Worm (Caenorhabditis elegans) whole organism, L2 larva: Measurements from ENCODE around the gene Y61A9LA.4.
A peak's percentile ranks its signal among the peaks of the same experiment; 100 is the strongest.
"Not testable (repeated sequence)": the region's sequence is repeated elsewhere in the genome, so short reads cannot be mapped to it uniquely, and the experiment has no call there.

Experiments used
- F13H6.1 ChIP-seq: sonication (generic microtip); optimal IDR thresholded peaks from 2 replicates; lab custom pipeline; 2016; ENCODE audit warnings: missing genetic modification characterization, missing compliant biosample characterization
- R02D3.7 ChIP-seq: fragments of 150-350 bp; optimal IDR thresholded peaks from 2 replicates; lab custom pipeline; 2014; ENCODE audit warnings: missing biosample characterization, missing genetic modification characterization
- Y55F3AM.14 ChIP-seq: fragments of 200-800 bp; sonication (Bioruptor generic); optimal IDR thresholded peaks from 2 replicates; lab custom pipeline; 2018; ENCODE audit warnings: mild to moderate bottlenecking, missing genetic modification characterization, missing compliant biosample characterization
- ZK546.5 ChIP-seq: sonication (generic microtip); optimal IDR thresholded peaks from 2 replicates; lab custom pipeline; 2017; ENCODE audit warnings: missing biosample characterization, missing genetic modification characterization
- ama-1 ChIP-seq: fragments of 150-350 bp; optimal IDR thresholded peaks from 2 replicates; lab custom pipeline; 2018; ENCODE audit warnings: inconsistent platforms
- blmp-1 ChIP-seq: sonication (generic microtip); optimal IDR thresholded peaks from 2 replicates; lab custom pipeline; 2017; ENCODE audit warnings: missing genetic modification characterization, mild to moderate bottlenecking, missing compliant biosample characterization, antibody characterized with exemption, moderate library complexity; ENCODE audit not compliant: insufficient read depth
- dmd-4 ChIP-seq: sonication (generic microtip); optimal IDR thresholded peaks from 2 replicates; lab custom pipeline; 2017; ENCODE audit warnings: missing biosample characterization, missing genetic modification characterization
- egl-27 ChIP-seq: sonication (generic microtip); optimal IDR thresholded peaks from 3 replicates; lab custom pipeline; 2017; ENCODE audit warnings: missing biosample characterization, missing genetic modification reagents, missing genetic modification characterization
- elt-3 ChIP-seq: sonication (generic microtip); optimal IDR thresholded peaks from 2 replicates; lab custom pipeline; 2017; ENCODE audit warnings: missing biosample characterization, missing genetic modification characterization
- fos-1 ChIP-seq: fragments of 150-350 bp; optimal IDR thresholded peaks from 2 replicates; lab custom pipeline; 2014; ENCODE audit warnings: missing biosample characterization, missing genetic modification characterization
- lin-13 ChIP-seq: fragments of 150-350 bp; optimal IDR thresholded peaks from 2 replicates; lab custom pipeline; 2014; ENCODE audit warnings: missing biosample characterization, missing genetic modification reagents, missing genetic modification characterization
- lin-39 ChIP-seq: fragments of 150-350 bp; optimal IDR thresholded peaks from 2 replicates; lab custom pipeline; 2014; ENCODE audit warnings: missing biosample characterization, missing genetic modification reagents, missing genetic modification characterization
- lsy-2 ChIP-seq, 2 experiments: fragments of 150-350 bp in 1 of 2; sonication (generic microtip) in 1 of 2; optimal IDR thresholded peaks; 2 replicates each; lab custom pipeline; 2014 to 2017; ENCODE audit warnings: missing biosample characterization in 2 of 2, missing genetic modification characterization in 2 of 2
- nhr-10 ChIP-seq: sonication (generic microtip); optimal IDR thresholded peaks from 2 replicates; lab custom pipeline; 2017; ENCODE audit warnings: missing biosample characterization, missing genetic modification characterization
- nhr-12 ChIP-seq: fragments of 150-350 bp; optimal IDR thresholded peaks from 2 replicates; lab custom pipeline; 2014; ENCODE audit warnings: missing biosample characterization, missing genetic modification characterization
- nhr-129 ChIP-seq: fragments of 150-350 bp; optimal IDR thresholded peaks from 2 replicates; lab custom pipeline; 2014; ENCODE audit warnings: missing biosample characterization, missing genetic modification characterization
- nhr-21 ChIP-seq: fragments of 150-350 bp; optimal IDR thresholded peaks from 2 replicates; lab custom pipeline; 2014; ENCODE audit warnings: missing biosample characterization, missing genetic modification characterization
- nhr-23 ChIP-seq: fragments of 150-350 bp; optimal IDR thresholded peaks from 2 replicates; lab custom pipeline; 2014; ENCODE audit warnings: missing biosample characterization, missing genetic modification reagents, missing genetic modification characterization
- nhr-237 ChIP-seq: fragments of 150-350 bp; optimal IDR thresholded peaks from 2 replicates; lab custom pipeline; 2014; ENCODE audit warnings: missing biosample characterization, missing genetic modification characterization
- nhr-25 ChIP-seq: fragments of 150-350 bp; sonication (generic microtip); optimal IDR thresholded peaks from 3 replicates; lab custom pipeline; 2014; ENCODE audit warnings: missing biosample characterization, missing genetic modification characterization
- peb-1 ChIP-seq: fragments of 150-350 bp; optimal IDR thresholded peaks from 2 replicates; lab custom pipeline; 2014; ENCODE audit warnings: missing biosample characterization, missing genetic modification characterization
- sem-4 ChIP-seq: fragments of 150-350 bp; optimal IDR thresholded peaks from 2 replicates; lab custom pipeline; 2014; ENCODE audit warnings: missing biosample characterization, missing genetic modification reagents, missing genetic modification characterization
- skn-1 ChIP-seq: sonication (generic microtip); optimal IDR thresholded peaks from 2 replicates; lab custom pipeline; 2017; ENCODE audit warnings: missing biosample characterization, missing genetic modification characterization
- sma-3 ChIP-seq: sonication (generic microtip); optimal IDR thresholded peaks from 2 replicates; lab custom pipeline; 2016; ENCODE audit warnings: missing genetic modification reagents, missing genetic modification characterization, missing compliant biosample characterization
- sma-9 ChIP-seq, 2 experiments: fragments of 150-350 bp in 1 of 2; sonication (generic microtip) in 1 of 2; optimal IDR thresholded peaks; 2 replicates each; lab custom pipeline; 2014 to 2016; ENCODE audit warnings: missing genetic modification characterization in 2 of 2, mild to moderate bottlenecking in 1 of 2, missing biosample characterization in 1 of 2, missing compliant biosample characterization in 1 of 2, missing genetic modification reagents in 1 of 2, moderate library complexity in 1 of 2
- snpc-4 ChIP-seq: fragments of 150-350 bp; optimal IDR thresholded peaks from 2 replicates; lab custom pipeline; 2014; ENCODE audit warnings: missing biosample characterization, missing genetic modification characterization
- unc-55 ChIP-seq: fragments of 150-350 bp; sonication (generic microtip); optimal IDR thresholded peaks from 3 replicates; lab custom pipeline; 2014; ENCODE audit warnings: missing biosample characterization, missing genetic modification reagents, missing genetic modification characterization
- unc-62 ChIP-seq: fragments of 150-350 bp; optimal IDR thresholded peaks from 2 replicates; lab custom pipeline; 2014; ENCODE audit warnings: missing biosample characterization, missing genetic modification reagents, missing genetic modification characterization
- zag-1 ChIP-seq: fragments of 150-350 bp; optimal IDR thresholded peaks from 2 replicates; lab custom pipeline; 2014; ENCODE audit warnings: missing biosample characterization, missing genetic modification characterization
- ztf-1 ChIP-seq: fragments of 200-800 bp; sonication (Bioruptor generic); conservative IDR thresholded peaks from 2 replicates; pipeline ENCODE4 v1.3.6; 2022; ENCODE audit warnings: missing genetic modification characterization, missing compliant biosample characterization
- ztf-4 ChIP-seq: fragments of 150-350 bp; optimal IDR thresholded peaks from 2 replicates; lab custom pipeline; 2014; ENCODE audit warnings: missing biosample characterization, missing genetic modification characterization

The Y61A9LA.4 gene

DNA sequence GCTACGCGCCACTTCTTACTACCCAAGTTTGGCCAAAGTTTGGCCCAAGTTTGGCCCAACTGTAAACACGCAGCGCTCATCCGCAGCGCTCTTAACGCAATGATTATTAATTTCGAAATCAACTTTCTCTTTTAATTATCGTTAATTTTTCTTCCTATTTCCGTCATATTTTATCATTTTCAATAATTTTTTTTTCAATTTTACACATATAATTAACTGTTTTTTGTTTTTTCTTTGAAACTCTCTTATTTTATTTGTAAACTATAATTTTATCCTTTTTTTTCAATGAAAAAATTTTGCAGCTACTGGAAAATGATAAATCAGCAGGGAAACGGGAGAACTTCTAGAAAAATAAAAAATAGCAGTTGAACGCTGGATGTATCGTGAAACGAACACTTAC is at the start of gene Y61A9LA.4:
Y61A9LA.4 (plus strand) TSS at position 301 of the 400 bp plus-strand sequence.
- not testable (repeated sequence) for TF ChIP-seq peb-1 (tag; lab: Kevin White, UChicago); lin-13 (GFP tag; lab: Kevin White, UChicago); nhr-12 (tag; lab: Kevin White, UChicago)

DNA sequence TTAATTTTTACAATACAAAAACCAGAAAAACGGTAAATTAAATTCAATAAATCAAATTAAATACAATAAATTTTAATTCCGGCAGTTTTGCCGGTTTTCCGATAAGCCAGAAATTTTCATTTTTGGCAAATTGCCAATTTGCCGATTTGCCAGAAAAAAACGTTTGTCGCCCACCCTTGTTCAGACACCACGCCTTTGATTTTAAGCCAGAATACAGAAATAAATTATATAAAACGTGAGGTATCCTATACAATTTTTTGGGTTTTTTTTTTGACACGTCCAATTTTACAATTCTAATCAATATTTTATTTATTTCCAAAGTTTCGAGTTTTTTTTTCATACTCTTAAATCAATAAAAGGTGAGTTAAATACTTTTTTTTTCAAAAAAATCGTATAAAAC is 47.8 kb upstream of the Y61A9LA.4 start, which contains the start of gene T28F12.1:
T28F12.1 (plus strand) TSS at position 301 of the 400 bp plus-strand sequence.
- TF ChIP-seq nhr-12 (tag; lab: Kevin White, UChicago): no peak
- no peak for TF ChIP-seq egl-27 (tag; lab: Kevin White, UChicago)
- no peak for TF ChIP-seq lin-39 (tag; lab: Kevin White, UChicago)
- no peak for TF ChIP-seq ZK546.5
- TF ChIP-seq ztf-4 (tag; lab: Kevin White, UChicago): no peak
- no peak for TF ChIP-seq sma-3 (GFP tag; lab: Kevin White, UChicago)
- no peak for TF ChIP-seq nhr-25 (tag; lab: Kevin White, UChicago)
- no peak for TF ChIP-seq fos-1 (tag; lab: Kevin White, UChicago)
- TF ChIP-seq sem-4 (tag; lab: Kevin White, UChicago): no peak
- no peak for TF ChIP-seq skn-1 (tag; lab: Kevin White, UChicago)
- no peak for TF ChIP-seq unc-62 (GFP tag; lab: Kevin White, UChicago)
- no peak for TF ChIP-seq nhr-237 (tag; lab: Kevin White, UChicago)

ce11 chrV:4518657-4519056 is 41.9 kb upstream of the Y61A9LA.4 start:
- TF ChIP-seq lin-13 (GFP tag; lab: Kevin White, UChicago): no peak
- TF ChIP-seq zag-1 (tag; lab: Kevin White, UChicago): no peak
- TF ChIP-seq ztf-1 (GFP tag; lab: Robert Waterston, UW): no peak
- TF ChIP-seq blmp-1: peak; percentile 57
- TF ChIP-seq unc-55 (GFP tag; lab: Kevin White, UChicago): no peak

ce11 chrV:4523312-4523711 is 37.2 kb upstream of the Y61A9LA.4 start:
- peak; percentile 46 for TF ChIP-seq nhr-21 (tag; lab: Kevin White, UChicago)
- peak; percentile 39 for TF ChIP-seq nhr-25 (tag; lab: Kevin White, UChicago)
- TF ChIP-seq nhr-23 (tag; lab: Kevin White, UChicago): no peak

ce11 chrV:4523844-4524243 is 36.7 kb upstream of the Y61A9LA.4 start:
- TF ChIP-seq sma-9 (GFP tag; optimal IDR thresholded peaks at IDR 0.05; lab: Kevin White, UChicago): peak; percentile 15
- TF ChIP-seq sma-9 (tag; optimal IDR thresholded peaks at IDR 0.05; lab: Kevin White, UChicago): no peak
- peak in 1 of 2 experiments; percentile 17 for TF ChIP-seq lsy-2 (tag; optimal IDR thresholded peaks at IDR 0.05; lab: Kevin White, UChicago)
- TF ChIP-seq F13H6.1 (tag; lab: Kevin White, UChicago): peak; percentile 1
- TF ChIP-seq ama-1: no peak
- TF ChIP-seq ZK546.5: no peak

- TF ChIP-seq Y55F3AM.14 (GFP tag; lab: Kevin White, UChicago) (no peak), nhr-21 (tag; lab: Kevin White, UChicago) (peak; percentile 48), sma-9 (GFP tag; optimal IDR thresholded peaks at IDR 0.05; lab: Kevin White, UChicago) (peak; percentile 40), sma-9 (tag; optimal IDR thresholded peaks at IDR 0.05; lab: Kevin White, UChicago) (no peak), fos-1 (tag; lab: Kevin White, UChicago) (no peak), ztf-4 (tag; lab: Kevin White, UChicago) (no peak), nhr-129 (tag; lab: Kevin White, UChicago) (peak; percentile 49)
- TF ChIP-seq, all 48 proteins: peak for 3
These were observed 36.2 kb upstream of the Y61A9LA.4 start for ce11 chrV:4524327-4524726.

DNA sequence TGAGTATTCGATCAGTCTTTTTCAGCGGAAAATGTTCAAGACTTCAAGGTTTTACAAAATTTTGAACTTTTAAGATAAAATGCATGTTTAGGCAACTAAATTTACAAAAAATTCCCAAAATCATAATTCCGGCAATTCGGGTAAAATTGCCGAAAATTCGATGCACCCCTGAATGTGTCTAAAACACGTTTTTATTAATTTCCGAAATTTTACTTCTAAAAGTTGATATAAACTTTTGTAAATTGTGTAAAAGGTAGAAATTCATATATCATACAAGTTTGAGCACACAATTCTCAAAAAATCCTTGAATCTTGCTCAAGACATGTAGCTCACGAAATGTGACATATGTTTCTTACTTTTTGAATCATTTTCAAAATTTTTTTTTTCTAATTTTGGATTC is 35.4 kb upstream of the Y61A9LA.4 start:
- TF ChIP-seq dmd-4 (no peak), zag-1 (tag; lab: Kevin White, UChicago) (no peak), snpc-4 (tag; lab: Kevin White, UChicago) (no peak), R02D3.7 (tag; lab: Kevin White, UChicago) (no peak), Y55F3AM.14 (GFP tag; lab: Kevin White, UChicago) (no peak), elt-3 (tag; lab: Kevin White, UChicago) (no peak), nhr-23 (tag; lab: Kevin White, UChicago) (no peak), skn-1 (tag; lab: Kevin White, UChicago) (no peak), nhr-10 (tag; lab: Kevin White, UChicago) (no peak), lin-13 (GFP tag; lab: Kevin White, UChicago) (no peak)
